Worm (Caenorhabditis elegans) whole organism, L2 larva: ENCODE results near the gene Y57G11C.23.

Experiments
- ama-1 ChIP-seq: fragments of 150-350 bp; optimal IDR thresholded peaks from 2 replicates; lab custom pipeline; 2018; ENCODE audit warnings: inconsistent platforms
- blmp-1 ChIP-seq: sonication (generic microtip); optimal IDR thresholded peaks from 2 replicates; lab custom pipeline; 2017; ENCODE audit warnings: missing genetic modification characterization, mild to moderate bottlenecking, missing compliant biosample characterization, antibody characterized with exemption, moderate library complexity; ENCODE audit not compliant: insufficient read depth
- crh-2 ChIP-seq: sonication (generic microtip); optimal IDR thresholded peaks from 2 replicates; lab custom pipeline; 2017; ENCODE audit warnings: missing biosample characterization, missing genetic modification characterization
- lin-39 ChIP-seq: fragments of 150-350 bp; optimal IDR thresholded peaks from 2 replicates; lab custom pipeline; 2014; ENCODE audit warnings: missing biosample characterization, missing genetic modification reagents, missing genetic modification characterization
- lsy-2 ChIP-seq, 2 experiments: fragments of 150-350 bp in 1 of 2; sonication (generic microtip) in 1 of 2; optimal IDR thresholded peaks; 2 replicates each; lab custom pipeline; 2014 to 2017; ENCODE audit warnings: missing biosample characterization in 2 of 2, missing genetic modification characterization in 2 of 2
- nhr-10 ChIP-seq: sonication (generic microtip); optimal IDR thresholded peaks from 2 replicates; lab custom pipeline; 2017; ENCODE audit warnings: missing biosample characterization, missing genetic modification characterization
- peb-1 ChIP-seq: fragments of 150-350 bp; optimal IDR thresholded peaks from 2 replicates; lab custom pipeline; 2014; ENCODE audit warnings: missing biosample characterization, missing genetic modification characterization

ce11 chrIV:14864529-14864928 lies 2.9 kb upstream of the Y57G11C.23 start:
- no peak for TF ChIP-seq peb-1 (tag; lab: Kevin White, UChicago)
- no peak for TF ChIP-seq lin-39 (tag; lab: Kevin White, UChicago)
- no peak for TF ChIP-seq ama-1 (lab: Kevin White, UChicago)
- TF ChIP-seq lsy-2 (tag; optimal IDR thresholded peaks at IDR 0.05; lab: Kevin White, UChicago), result no peak
- no peak for TF ChIP-seq nhr-10 (tag; lab: Kevin White, UChicago)
- no peak for TF ChIP-seq blmp-1 (tag; lab: Kevin White, UChicago)
- TF ChIP-seq crh-2, result no peak
